Fruit fly (Drosophila melanogaster): ENCODE measurements around the gene zuc.

zuc gene

dm6 chr2L:11955839-11956238, 33.8 kb downstream of the zuc start:
- TF ChIP-seq Hr78 (GFP tag; optimal IDR thresholded peaks at IDR 0.05) (no peak), Mio (GFP tag; optimal IDR thresholded peaks at IDR 0.05) (no peak), brk (GFP tag; optimal IDR thresholded peaks at IDR 0.05) (no peak), usp (GFP tag; optimal IDR thresholded peaks at IDR 0.05) (no peak), foxo (GFP tag; optimal IDR thresholded peaks at IDR 0.05) (no peak), dsf (GFP tag; optimal IDR thresholded peaks at IDR 0.05; ENCODE audit: borderline replicate concordance) (no peak), rgr (GFP tag; optimal IDR thresholded peaks at IDR 0.05) (no peak), ey (GFP tag; optimal IDR thresholded peaks at IDR 0.05) (no peak), fru (GFP tag; optimal IDR thresholded peaks at IDR 0.05) (no peak), Dif (GFP tag; optimal IDR thresholded peaks at IDR 0.05; ENCODE audit: partially characterized antibody) (no peak), Sp1 (GFP tag; optimal IDR thresholded peaks at IDR 0.05) (no peak), dmrt93B (GFP tag; optimal IDR thresholded peaks at IDR 0.05) (no peak), sage (GFP tag; optimal IDR thresholded peaks at IDR 0.05) (no peak), woc (GFP tag; optimal IDR thresholded peaks at IDR 0.05) (no peak), Abd-B (GFP tag; optimal IDR thresholded peaks at IDR 0.05) (no peak), Hnf4 (GFP tag; optimal IDR thresholded peaks at IDR 0.05) (no peak), HLH106 (tag; optimal IDR thresholded peaks at IDR 0.05) (no peak)

dm6 chr2L:11949917-11950316, 39.8 kb downstream of the zuc start:
- peak; percentile 10 for TF ChIP-seq dmrt93B (GFP tag; optimal IDR thresholded peaks at IDR 0.05)
- TF ChIP-seq fru (GFP tag; optimal IDR thresholded peaks at IDR 0.05): no peak
- no peak for TF ChIP-seq Mio (GFP tag; optimal IDR thresholded peaks at IDR 0.05)
- TF ChIP-seq HLH106 (tag; optimal IDR thresholded peaks at IDR 0.05): peak; percentile 12
- TF ChIP-seq Hr78 (GFP tag; optimal IDR thresholded peaks at IDR 0.05): no peak
- TF ChIP-seq CrebA (GFP tag; optimal IDR thresholded peaks at IDR 0.05; ENCODE audit: borderline replicate concordance): no peak
- TF ChIP-seq usp (GFP tag; optimal IDR thresholded peaks at IDR 0.05): no peak
- TF ChIP-seq tai (GFP tag; optimal IDR thresholded peaks at IDR 0.05): no peak
- no peak for TF ChIP-seq dsf (GFP tag; optimal IDR thresholded peaks at IDR 0.05; ENCODE audit: borderline replicate concordance)
- no peak for TF ChIP-seq Abd-B (GFP tag; optimal IDR thresholded peaks at IDR 0.05)
- peak in 1 of 2 experiments; percentile 37 for TF ChIP-seq foxo (GFP tag; optimal IDR thresholded peaks at IDR 0.05)
- peak; percentile 42 for TF ChIP-seq rgr (GFP tag; optimal IDR thresholded peaks at IDR 0.05)
- no peak for TF ChIP-seq Myc (optimal IDR thresholded peaks at IDR 0.05)
- no peak for TF ChIP-seq OdsH (GFP tag; optimal IDR thresholded peaks at IDR 0.05)
- no peak for TF ChIP-seq Hr83 (GFP tag; optimal IDR thresholded peaks at IDR 0.05; ENCODE audit: poor library complexity, severe bottlenecking)
- TF ChIP-seq ey (GFP tag; optimal IDR thresholded peaks at IDR 0.05): peak; percentile 29
- TF ChIP-seq jim (GFP tag; optimal IDR thresholded peaks at IDR 0.05): no peak
- no peak for TF ChIP-seq dl (GFP tag; optimal IDR thresholded peaks at IDR 0.05; ENCODE audit: insufficient read depth in 1 of 2, partially characterized antibody in 2 of 2)
- no peak for TF ChIP-seq sv (GFP tag; optimal IDR thresholded peaks at IDR 0.05)
- no peak for TF ChIP-seq Vsx2 (GFP tag; optimal IDR thresholded peaks at IDR 0.05; ENCODE audit: partially characterized antibody)
- TF ChIP-seq GATAd (GFP tag; optimal IDR thresholded peaks at IDR 0.05): no peak
- TF ChIP-seq Hnf4 (GFP tag; optimal IDR thresholded peaks at IDR 0.05): no peak
- no peak for TF ChIP-seq CG9705 (GFP tag; optimal IDR thresholded peaks at IDR 0.05)
- no peak for TF ChIP-seq brk (GFP tag; optimal IDR thresholded peaks at IDR 0.05)
- no peak for TF ChIP-seq sage (GFP tag; optimal IDR thresholded peaks at IDR 0.05)
- no peak for TF ChIP-seq Dfd (GFP tag; optimal IDR thresholded peaks at IDR 0.05)
- TF ChIP-seq Jra (GFP tag; optimal IDR thresholded peaks at IDR 0.05): no peak

DNA sequence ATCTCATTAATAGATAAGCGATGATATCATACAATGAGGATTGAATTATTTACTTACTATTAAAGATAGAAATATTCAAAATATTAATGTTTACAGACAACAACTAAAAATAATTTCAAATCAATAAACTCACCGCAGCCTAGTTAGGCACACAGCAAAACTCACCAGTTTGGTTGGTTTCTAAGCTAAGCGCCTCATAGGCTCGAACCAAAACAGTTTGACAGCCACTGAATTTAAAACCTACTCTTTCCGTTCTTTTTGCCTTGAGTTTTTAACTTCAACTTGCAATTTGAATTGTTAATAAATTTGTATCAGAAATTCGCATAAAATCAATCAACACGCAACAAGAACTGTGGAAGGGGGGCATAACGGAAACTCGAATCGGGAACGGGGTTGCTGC, 41.2 kb downstream of the zuc start:
- TF ChIP-seq Hr78 (GFP tag; optimal IDR thresholded peaks at IDR 0.05) (no peak), Myc (optimal IDR thresholded peaks at IDR 0.05) (peak; percentile 70)

DNA sequence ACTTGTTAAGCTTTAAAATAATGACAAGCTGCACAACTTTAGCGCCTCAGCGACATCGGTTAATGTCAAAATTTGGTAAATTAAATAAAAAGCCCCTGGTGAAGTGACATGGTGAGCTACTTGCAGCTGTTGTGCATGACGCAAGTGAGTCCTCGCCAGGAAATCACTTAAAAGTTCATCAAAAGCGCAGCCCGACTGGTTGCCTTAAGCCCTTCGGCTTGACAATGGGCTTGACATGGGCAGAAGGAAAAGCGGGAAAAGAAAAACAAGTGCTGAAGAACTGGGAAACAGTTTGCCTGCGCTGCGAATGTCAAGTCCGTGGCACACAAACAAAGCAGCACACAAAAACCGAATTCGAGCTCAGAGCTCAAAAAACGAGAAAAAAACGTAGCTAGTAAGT, 42.0 kb downstream of the zuc start, which contains the start of gene CG16964:
CG16964 (plus strand) TSS at position 301 of the 400 bp plus-strand sequence.
- TF ChIP-seq pan (optimal IDR thresholded peaks at IDR 0.05): no peak
- no peak for TF ChIP-seq sage (GFP tag; optimal IDR thresholded peaks at IDR 0.05)
- TF ChIP-seq CG9705 (GFP tag; optimal IDR thresholded peaks at IDR 0.05): no peak
- TF ChIP-seq tai (GFP tag; optimal IDR thresholded peaks at IDR 0.05): no peak
- TF ChIP-seq CrebA (GFP tag; optimal IDR thresholded peaks at IDR 0.05; ENCODE audit: borderline replicate concordance): no peak
- no peak for TF ChIP-seq Abd-B (GFP tag; optimal IDR thresholded peaks at IDR 0.05)
- TF ChIP-seq Mio (GFP tag; optimal IDR thresholded peaks at IDR 0.05): no peak
- TF ChIP-seq jim (GFP tag; optimal IDR thresholded peaks at IDR 0.05): no peak
- no peak for TF ChIP-seq Jra (GFP tag; optimal IDR thresholded peaks at IDR 0.05)
- TF ChIP-seq Dif (GFP tag; optimal IDR thresholded peaks at IDR 0.05; ENCODE audit: partially characterized antibody): no peak
- TF ChIP-seq ey (GFP tag; optimal IDR thresholded peaks at IDR 0.05): no peak
- no peak for TF ChIP-seq Rel (GFP tag; optimal IDR thresholded peaks at IDR 0.05)
- TF ChIP-seq Rel (tag; optimal IDR thresholded peaks at IDR 0.05): no peak
- no peak for TF ChIP-seq brk (GFP tag; optimal IDR thresholded peaks at IDR 0.05)
